Fruit fly (Drosophila melanogaster) whole organism, embryonic: Measurements from ENCODE around the gene Decay.

Source experiments
- BtbVII ChIP-seq: fragments of 200-800 bp; sonication (Bioruptor generic); optimal IDR thresholded peaks from 3 replicates; lab custom pipeline; 2017; ENCODE audit warnings: missing biosample characterization, mild to moderate bottlenecking, missing genetic modification characterization
- CG18476 ChIP-seq: fragments of 200-800 bp; sonication (Bioruptor generic); optimal IDR thresholded peaks from 2 replicates; lab custom pipeline; 2016; ENCODE audit warnings: missing biosample characterization, mild to moderate bottlenecking, missing genetic modification characterization
- CHES-1-like ChIP-seq: fragments of 200-800 bp; sonication (Bioruptor generic); optimal IDR thresholded peaks from 2 replicates; lab custom pipeline; 2016; ENCODE audit warnings: missing biosample characterization, missing genetic modification characterization
- Dip3 ChIP-seq: fragments of 200-800 bp; sonication (Bioruptor generic); optimal IDR thresholded peaks from 3 replicates; lab custom pipeline; 2016; ENCODE audit warnings: missing biosample characterization, missing genetic modification characterization
- NK7.1 ChIP-seq: fragments of 200-800 bp; sonication (Bioruptor generic); optimal IDR thresholded peaks from 3 replicates; lab custom pipeline; 2016; ENCODE audit warnings: missing biosample characterization, missing genetic modification characterization
- TFAM ChIP-seq: fragments of 200-800 bp; sonication (Bioruptor generic); optimal IDR thresholded peaks from 2 replicates; lab custom pipeline; 2017; ENCODE audit warnings: missing biosample characterization, missing genetic modification characterization, inconsistent platforms
- dysf ChIP-seq: fragments of 200-800 bp; sonication (Bioruptor generic); IDR thresholded peaks from 3 replicates; pipeline ENCODE4 v1.3.6; 2022; ENCODE audit warnings: missing biosample characterization, missing genetic modification characterization
- h ChIP-seq: fragments of >200 bp; optimal IDR thresholded peaks from 2 replicates; lab custom pipeline; 2017
- jigr1 ChIP-seq: fragments of 200-800 bp; sonication (Bioruptor generic); IDR thresholded peaks from 3 replicates; pipeline ENCODE4 v1.3.6; 2022; ENCODE audit warnings: missing biosample characterization, missing genetic modification characterization
- nerfin-2 ChIP-seq: fragments of 200-800 bp; sonication (Bioruptor generic); IDR thresholded peaks from 2 replicates; pipeline ENCODE4 v1.3.6; 2022; ENCODE audit warnings: missing biosample characterization, missing genetic modification characterization; ENCODE audit not compliant: partially characterized antibody
- scrt ChIP-seq: fragments of 200-800 bp; sonication (Bioruptor generic); optimal IDR thresholded peaks from 2 replicates; lab custom pipeline; 2018; ENCODE audit warnings: missing biosample characterization, mild to moderate bottlenecking, missing genetic modification characterization, moderate library complexity
- shn ChIP-seq: fragments of 200-800 bp; sonication (Bioruptor generic); optimal IDR thresholded peaks from 3 replicates; lab custom pipeline; 2016; ENCODE audit warnings: missing biosample characterization, missing genetic modification characterization

- TF ChIP-seq nerfin-2 (GFP tag; lab: Robert Waterston, UW) (no peak), CG18476 (GFP tag; lab: Kevin White, UChicago) (no peak), dysf (no peak), scrt (GFP tag; lab: Kevin White, UChicago) (no peak), NK7.1 (GFP tag; lab: Kevin White, UChicago) (no peak), Dip3 (no peak), BtbVII (GFP tag; lab: Kevin White, UChicago) (no peak), TFAM (GFP tag; lab: Kevin White, UChicago) (no peak), jigr1 (GFP tag; lab: Robert Waterston, UW) (no peak), h (lab: Kevin White, UChicago) (no peak), shn (no peak), CHES-1-like (GFP tag; lab: Kevin White, UChicago) (no peak)
Observed at dm6 chr3R:16541932-16542331, 41.1 kb upstream of the Decay start.
